Worm (Caenorhabditis elegans): Measurements from ENCODE around the gene F22E12.1.

DNA sequence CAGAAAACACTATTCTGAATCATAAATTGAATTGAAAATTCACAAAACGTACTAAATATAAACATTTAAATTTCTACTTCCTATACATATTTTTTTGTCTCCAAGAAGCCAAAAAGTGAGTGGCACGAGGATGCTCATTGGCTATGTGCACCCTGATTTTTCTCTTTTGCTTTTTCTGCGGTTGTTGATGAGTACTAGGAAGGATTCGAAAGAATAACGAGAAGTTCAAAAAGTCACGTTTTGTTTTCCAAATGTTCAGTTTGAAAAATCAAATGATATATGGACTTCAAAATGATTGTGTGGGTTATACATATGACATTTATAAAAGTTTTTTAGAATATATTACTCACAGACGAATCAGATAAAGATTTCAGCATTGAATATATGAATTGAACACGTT lies 7.6 kb upstream of the F22E12.1 start:
- TF ChIP-seq ama-1 (optimal IDR thresholded peaks at IDR 0.05) (no peak), flt-1 (GFP tag; IDR thresholded peaks at IDR 0.05) (no peak), tbx-37 (GFP tag; conservative IDR thresholded peaks at IDR 0.05) (no peak), tbx-11 (GFP tag; IDR thresholded peaks at IDR 0.05) (no peak), ceh-36 (tag; optimal IDR thresholded peaks at IDR 0.05) (no peak), hmbx-1 (tag; optimal IDR thresholded peaks at IDR 0.05) (no peak)

Measured in whole organism, early embryonic.